Worm (Caenorhabditis elegans): ENCODE data around the gene C24H12.8.

C24H12.8 gene

ce11 chrII:402435-402834 is 20.6 kb downstream of the C24H12.8 start, which contains the start of gene clec-10:
clec-10 (plus strand) TSS chrII:402678.
- TF ChIP-seq R02D3.7 (tag; optimal IDR thresholded peaks at IDR 0.05) = no peak
- no peak for TF ChIP-seq ceh-9 (tag; optimal IDR thresholded peaks at IDR 0.05)
- no peak for TF ChIP-seq nhr-76 (tag; optimal IDR thresholded peaks at IDR 0.05)
- no peak for TF ChIP-seq elt-1 (tag; optimal IDR thresholded peaks at IDR 0.05)
- TF ChIP-seq unc-39 (tag; optimal IDR thresholded peaks at IDR 0.05) = no peak
- no peak for TF ChIP-seq fkh-10 (GFP tag; optimal IDR thresholded peaks at IDR 0.05)
- no peak for TF ChIP-seq jun-1 (tag; optimal IDR thresholded peaks at IDR 0.05)
- no peak for TF ChIP-seq sea-2 (GFP tag; optimal IDR thresholded peaks at IDR 0.05)
- TF ChIP-seq egl-5 (tag; optimal IDR thresholded peaks at IDR 0.05) = no peak
- no peak for TF ChIP-seq nfya-1 (tag; optimal IDR thresholded peaks at IDR 0.05; ENCODE audit: insufficient read depth)
- no peak for TF ChIP-seq snpc-4 (tag; optimal IDR thresholded peaks at IDR 0.05)
- TF ChIP-seq elt-2 (tag; optimal IDR thresholded peaks at IDR 0.05) = peak; percentile 62
- TF ChIP-seq ceh-16 (tag; optimal IDR thresholded peaks at IDR 0.05) = no peak
- TF ChIP-seq ceh-28 (tag; optimal IDR thresholded peaks at IDR 0.05) = no peak
- TF ChIP-seq pqm-1 (tag; optimal IDR thresholded peaks at IDR 0.05) = peak; percentile 43
- no peak for TF ChIP-seq nhr-25 (tag; optimal IDR thresholded peaks at IDR 0.05)

ce11 chrII:401211-401610 is 21.8 kb downstream of the C24H12.8 start:
- no peak for TF ChIP-seq ZK546.5 (tag; optimal IDR thresholded peaks at IDR 0.05)
- peak; percentile 20 for TF ChIP-seq lin-39 (tag; optimal IDR thresholded peaks at IDR 0.05)
- TF ChIP-seq nhr-77 (tag; optimal IDR thresholded peaks at IDR 0.05) = no peak
- TF ChIP-seq snpc-4 (tag; optimal IDR thresholded peaks at IDR 0.05) = no peak
- TF ChIP-seq nhr-23 (tag; optimal IDR thresholded peaks at IDR 0.05) = no peak
- TF ChIP-seq egl-5 (tag; optimal IDR thresholded peaks at IDR 0.05) = no peak
- no peak for TF ChIP-seq jun-1 (tag; optimal IDR thresholded peaks at IDR 0.05)
- TF ChIP-seq elt-3 (tag; optimal IDR thresholded peaks at IDR 0.05) = no peak
- no peak for TF ChIP-seq R02D3.7 (tag; optimal IDR thresholded peaks at IDR 0.05)
- TF ChIP-seq pha-4 (tag; optimal IDR thresholded peaks at IDR 0.05) = no peak
- no peak for TF ChIP-seq nhr-76 (tag; optimal IDR thresholded peaks at IDR 0.05)
- no peak for TF ChIP-seq elt-1 (tag; optimal IDR thresholded peaks at IDR 0.05)
- no peak for TF ChIP-seq nhr-28 (tag; optimal IDR thresholded peaks at IDR 0.05)
- TF ChIP-seq nfya-1 (tag; optimal IDR thresholded peaks at IDR 0.05; ENCODE audit: insufficient read depth) = peak; percentile 57
- no peak for TF ChIP-seq ztf-11 (tag; optimal IDR thresholded peaks at IDR 0.05)
- peak; percentile 46 for TF ChIP-seq fkh-10 (GFP tag; optimal IDR thresholded peaks at IDR 0.05)
- TF ChIP-seq hmg-11 (tag; optimal IDR thresholded peaks at IDR 0.05) = peak; percentile 77
- TF ChIP-seq fkh-2 (tag; optimal IDR thresholded peaks at IDR 0.05) = no peak
- TF ChIP-seq lin-15B (tag; optimal IDR thresholded peaks at IDR 0.05) = peak; percentile 8
- no peak for TF ChIP-seq tbx-2 (tag; optimal IDR thresholded peaks at IDR 0.05)
- TF ChIP-seq mdl-1 (tag; optimal IDR thresholded peaks at IDR 0.05) = no peak
- TF ChIP-seq eor-1 (tag; optimal IDR thresholded peaks at IDR 0.05) = no peak
- TF ChIP-seq nhr-11 (tag; optimal IDR thresholded peaks at IDR 0.05) = no peak
- TF ChIP-seq nhr-12 (tag; optimal IDR thresholded peaks at IDR 0.05) = no peak
- TF ChIP-seq lsy-12 (tag; optimal IDR thresholded peaks at IDR 0.05) = no peak
- no peak for TF ChIP-seq elt-2 (tag; optimal IDR thresholded peaks at IDR 0.05)
- no peak for TF ChIP-seq nhr-67 (tag; optimal IDR thresholded peaks at IDR 0.05)

- TF ChIP-seq snpc-4 (tag; optimal IDR thresholded peaks at IDR 0.05) (no peak), ZK546.5 (tag; optimal IDR thresholded peaks at IDR 0.05) (no peak), nhr-23 (tag; optimal IDR thresholded peaks at IDR 0.05) (no peak), nhr-43 (tag; optimal IDR thresholded peaks at IDR 0.05; ENCODE audit: poor library complexity, severe bottlenecking) (no peak), ceh-28 (tag; optimal IDR thresholded peaks at IDR 0.05) (no peak), lin-39 (tag; optimal IDR thresholded peaks at IDR 0.05) (peak; percentile 41), egl-5 (tag; optimal IDR thresholded peaks at IDR 0.05) (peak; percentile 1), fos-1 (tag; optimal IDR thresholded peaks at IDR 0.05) (no peak), nfya-1 (tag; optimal IDR thresholded peaks at IDR 0.05; ENCODE audit: insufficient read depth) (no peak), ama-1 (optimal IDR thresholded peaks at IDR 0.05) (no peak), aly-2 (tag; optimal IDR thresholded peaks at IDR 0.05) (no peak), ztf-4 (tag; optimal IDR thresholded peaks at IDR 0.05) (no peak)
These were observed 22.8 kb downstream of the C24H12.8 start for ce11 chrII:400167-400566.
